Worm (Caenorhabditis elegans) whole organism, L1 larva: Measurements from ENCODE around the gene ZK154.1.

Experiments used
- C04F5.9 ChIP-seq: sonication (generic microtip); optimal IDR thresholded peaks from 2 replicates; lab custom pipeline; 2016; ENCODE audit warnings: missing genetic modification characterization, missing compliant biosample characterization
- ama-1 ChIP-seq: fragments of 150-350 bp; optimal IDR thresholded peaks from 2 replicates; lab custom pipeline; 2014
- ceh-63 ChIP-seq: fragments of 200-800 bp; sonication (Bioruptor generic); optimal IDR thresholded peaks from 2 replicates; lab custom pipeline; 2018; ENCODE audit warnings: mild to moderate bottlenecking, missing genetic modification characterization, missing compliant biosample characterization
- ceh-8 ChIP-seq: fragments of 200-800 bp; sonication (Bioruptor generic); optimal IDR thresholded peaks from 2 replicates; lab custom pipeline; 2018; ENCODE audit warnings: mild to moderate bottlenecking, missing genetic modification characterization, moderate library complexity, missing compliant biosample characterization
- ceh-82 ChIP-seq, 3 experiments: fragments of 150-350 bp in 1 of 3; sonication (generic microtip) in 2 of 3; optimal IDR thresholded peaks; 2 replicates each; lab custom pipeline; 2014 to 2017; ENCODE audit warnings: missing biosample characterization in 3 of 3, missing genetic modification characterization in 3 of 3
- efl-3 ChIP-seq: fragments of 200-800 bp; sonication (Bioruptor generic); optimal IDR thresholded peaks from 2 replicates; lab custom pipeline; 2018; ENCODE audit warnings: mild to moderate bottlenecking, missing genetic modification characterization, missing compliant biosample characterization
- egl-13 ChIP-seq: sonication (generic microtip); optimal IDR thresholded peaks from 2 replicates; lab custom pipeline; 2016; ENCODE audit warnings: missing genotype, missing genetic modification reagents, missing genetic modification characterization, missing compliant biosample characterization
- ets-5 ChIP-seq: fragments of 200-800 bp; sonication (Bioruptor generic); IDR thresholded peaks from 2 replicates; pipeline ENCODE4 v1.3.6; 2022; ENCODE audit warnings: missing genetic modification characterization, missing compliant biosample characterization
- grh-1 ChIP-seq: fragments of 200-800 bp; sonication (Bioruptor generic); IDR thresholded peaks from 2 replicates; pipeline ENCODE4 v1.3.6; 2022; ENCODE audit warnings: missing genetic modification reagents, missing genetic modification characterization, missing compliant biosample characterization
- hlh-4 ChIP-seq: sonication (generic microtip); optimal IDR thresholded peaks from 2 replicates; lab custom pipeline; 2016; ENCODE audit warnings: mild to moderate bottlenecking, missing genetic modification characterization, missing compliant biosample characterization
- irx-1 ChIP-seq: sonication (generic microtip); optimal IDR thresholded peaks from 2 replicates; lab custom pipeline; 2016; ENCODE audit warnings: missing genetic modification characterization, missing compliant biosample characterization
- isw-1 ChIP-seq: fragments of 200-800 bp; sonication (Bioruptor generic); IDR thresholded peaks from 2 replicates; pipeline ENCODE4 v1.3.6; 2022; ENCODE audit warnings: missing genetic modification characterization, missing compliant biosample characterization
- jun-1 ChIP-seq: fragments of 150-350 bp; optimal IDR thresholded peaks from 2 replicates; lab custom pipeline; 2014; ENCODE audit warnings: missing biosample characterization, missing genetic modification reagents, missing genetic modification characterization
- lin-13 ChIP-seq: fragments of 150-350 bp; optimal IDR thresholded peaks from 2 replicates; lab custom pipeline; 2014; ENCODE audit warnings: missing biosample characterization, missing genetic modification reagents, missing genetic modification characterization
- lin-14 ChIP-seq: fragments of 200-800 bp; sonication (Bioruptor generic); optimal IDR thresholded peaks from 2 replicates; lab custom pipeline; 2018; ENCODE audit warnings: mild to moderate bottlenecking, missing genetic modification characterization, moderate library complexity, missing compliant biosample characterization
- lin-39 ChIP-seq: fragments of 150-350 bp; optimal IDR thresholded peaks from 2 replicates; lab custom pipeline; 2014; ENCODE audit warnings: missing biosample characterization, missing genetic modification reagents, missing genetic modification characterization
- mef-2 ChIP-seq: fragments of 150-350 bp; optimal IDR thresholded peaks from 2 replicates; lab custom pipeline; 2014; ENCODE audit warnings: missing biosample characterization, missing genetic modification characterization
- mep-1 ChIP-seq: fragments of 150-350 bp; optimal IDR thresholded peaks from 2 replicates; lab custom pipeline; 2014; ENCODE audit warnings: missing biosample characterization, missing genetic modification characterization
- nhr-12 ChIP-seq: sonication (generic microtip); optimal IDR thresholded peaks from 2 replicates; lab custom pipeline; 2017; ENCODE audit warnings: missing biosample characterization, missing genetic modification characterization
- nhr-20 ChIP-seq: sonication (generic microtip); optimal IDR thresholded peaks from 2 replicates; lab custom pipeline; 2016; ENCODE audit warnings: mild to moderate bottlenecking, missing genetic modification characterization, missing compliant biosample characterization
- nhr-237 ChIP-seq: fragments of 150-350 bp; optimal IDR thresholded peaks from 2 replicates; lab custom pipeline; 2014; ENCODE audit warnings: missing biosample characterization, missing genetic modification characterization
- nhr-28 ChIP-seq: fragments of 150-350 bp; optimal IDR thresholded peaks from 2 replicates; lab custom pipeline; 2014; ENCODE audit warnings: missing biosample characterization, missing genetic modification characterization
- nhr-71 ChIP-seq: sonication (generic microtip); optimal IDR thresholded peaks from 2 replicates; lab custom pipeline; 2016; ENCODE audit warnings: mild to moderate bottlenecking, missing genetic modification characterization, moderate library complexity, missing compliant biosample characterization
- nhr-76 ChIP-seq: sonication (generic microtip); optimal IDR thresholded peaks from 2 replicates; lab custom pipeline; 2017; ENCODE audit warnings: missing biosample characterization, missing genetic modification characterization
- nhr-84 ChIP-seq: sonication (generic microtip); optimal IDR thresholded peaks from 2 replicates; lab custom pipeline; 2017; ENCODE audit warnings: missing biosample characterization, missing genetic modification characterization
- pag-3 ChIP-seq: sonication (generic microtip); optimal IDR thresholded peaks from 2 replicates; lab custom pipeline; 2017; ENCODE audit warnings: missing genetic modification characterization, mild to moderate bottlenecking, missing compliant biosample characterization, antibody characterized with exemption, borderline replicate concordance; ENCODE audit not compliant: insufficient read depth
- rnt-1 ChIP-seq: sonication (generic microtip); optimal IDR thresholded peaks from 2 replicates; lab custom pipeline; 2016; ENCODE audit warnings: mild to moderate bottlenecking, missing genetic modification characterization, moderate library complexity, missing compliant biosample characterization
- snpc-4 ChIP-seq: fragments of 150-350 bp; optimal IDR thresholded peaks from 2 replicates; lab custom pipeline; 2014; ENCODE audit warnings: missing biosample characterization, missing genetic modification characterization
- snu-23 ChIP-seq: sonication (generic microtip); optimal IDR thresholded peaks from 2 replicates; lab custom pipeline; 2016; ENCODE audit warnings: missing genetic modification characterization, missing compliant biosample characterization
- sox-4 ChIP-seq: sonication (generic microtip); optimal IDR thresholded peaks from 2 replicates; lab custom pipeline; 2016; ENCODE audit warnings: missing genetic modification characterization, missing compliant biosample characterization
- sup-37 ChIP-seq: fragments of 200-800 bp; sonication (Bioruptor generic); optimal IDR thresholded peaks from 2 replicates; lab custom pipeline; 2018; ENCODE audit warnings: mild to moderate bottlenecking, missing genetic modification characterization, missing compliant biosample characterization
- swsn-7 ChIP-seq: sonication (generic microtip); optimal IDR thresholded peaks from 2 replicates; lab custom pipeline; 2016; ENCODE audit warnings: missing genetic modification characterization, missing compliant biosample characterization
- tbx-2 ChIP-seq: sonication (generic microtip); optimal IDR thresholded peaks from 2 replicates; lab custom pipeline; 2016; ENCODE audit warnings: missing genetic modification characterization, missing compliant biosample characterization
- unc-86 ChIP-seq: sonication (generic microtip); optimal IDR thresholded peaks from 2 replicates; lab custom pipeline; 2016; ENCODE audit warnings: missing genetic modification characterization, missing compliant biosample characterization
- vab-15 ChIP-seq: sonication (generic microtip); optimal IDR thresholded peaks from 2 replicates; lab custom pipeline; 2017; ENCODE audit warnings: missing genotype, mild to moderate bottlenecking, missing genetic modification characterization, missing compliant biosample characterization
- xbp-1 ChIP-seq: sonication (generic microtip); optimal IDR thresholded peaks from 2 replicates; lab custom pipeline; 2016; ENCODE audit warnings: missing genetic modification characterization, missing compliant biosample characterization
- zag-1 ChIP-seq: fragments of 150-350 bp; optimal IDR thresholded peaks from 2 replicates; lab custom pipeline; 2014; ENCODE audit warnings: missing biosample characterization, missing genetic modification characterization
- zip-4 ChIP-seq: fragments of 200-800 bp; sonication (Bioruptor generic); optimal IDR thresholded peaks from 2 replicates; lab custom pipeline; 2018; ENCODE audit warnings: mild to moderate bottlenecking, missing genetic modification characterization, moderate library complexity, missing compliant biosample characterization
- ztf-4 ChIP-seq: fragments of 150-350 bp; optimal IDR thresholded peaks from 2 replicates; lab custom pipeline; 2014; ENCODE audit warnings: missing biosample characterization, missing genetic modification characterization

Gene ZK154.1

DNA sequence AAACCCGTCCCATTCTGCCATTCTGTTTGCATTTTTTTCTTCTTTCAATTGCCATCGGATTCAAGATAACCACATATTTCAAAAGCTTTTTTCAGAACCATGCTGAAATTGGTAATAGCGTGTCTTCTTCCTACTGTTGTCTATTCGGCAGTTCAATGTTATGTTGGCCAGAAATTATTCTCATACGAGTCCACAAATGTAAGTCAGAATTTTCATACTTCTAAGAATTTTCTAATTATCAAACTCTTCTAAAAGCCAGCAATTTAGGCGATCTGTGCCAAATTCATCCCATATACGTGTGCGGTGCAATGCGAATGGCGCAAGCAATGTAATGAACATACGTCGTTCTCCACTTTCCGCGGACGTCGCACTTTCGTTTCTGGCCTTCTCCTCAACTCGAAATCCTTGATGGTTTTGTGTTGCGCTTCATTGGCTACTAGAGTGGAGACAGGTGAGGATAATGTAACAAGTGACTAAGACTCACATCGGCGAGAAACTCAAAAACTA, at the start of gene ZK154.1:
Gene ZK154.1, plus strand, starts transcription at position 51 of the 507 bp plus-strand sequence.
- TF ChIP-seq tbx-2 (tag; lab: Kevin White, UChicago), result no peak
- no peak for TF ChIP-seq nhr-12 (tag; lab: Kevin White, UChicago)
- no peak for TF ChIP-seq nhr-71 (tag; lab: Kevin White, UChicago)
- TF ChIP-seq nhr-84, result no peak
- TF ChIP-seq mef-2 (tag; lab: Kevin White, UChicago), result no peak
- TF ChIP-seq C04F5.9 (tag; lab: Kevin White, UChicago), result no peak

- TF ChIP-seq rnt-1 (tag; lab: Kevin White, UChicago), result no peak
- TF ChIP-seq zag-1 (tag; lab: Kevin White, UChicago), result no peak
- no peak for TF ChIP-seq nhr-76
- TF ChIP-seq sox-4, result no peak
- TF ChIP-seq ceh-63 (GFP tag; lab: Kevin White, UChicago), result no peak
- no peak for TF ChIP-seq snu-23
- no peak for TF ChIP-seq pag-3 (tag; lab: Kevin White, UChicago)
These were observed 45.8 kb upstream of the ZK154.1 start for ce11 chrX:7733571-7733970.

ce11 chrX:7736171-7736570, 43.2 kb upstream of the ZK154.1 start, which contains the start of gene set-12:
TSS of gene set-12 (minus strand) at chrX:7736271.
- TF ChIP-seq mep-1 (tag; lab: Kevin White, UChicago), result no peak
- no peak for TF ChIP-seq egl-13
- no peak for TF ChIP-seq tbx-2 (tag; lab: Kevin White, UChicago)
- TF ChIP-seq sup-37 (GFP tag; lab: Kevin White, UChicago), result no peak
- TF ChIP-seq ceh-63 (GFP tag; lab: Kevin White, UChicago), result no peak
- TF ChIP-seq swsn-7 (tag; lab: Kevin White, UChicago), result no peak

ce11 chrX:7739353-7739752, 40.0 kb upstream of the ZK154.1 start, which contains the start of gene K09F5.1:
TSS of gene K09F5.1 (plus strand) at chrX:7739653.
- TF ChIP-seq lin-13 (GFP tag; lab: Kevin White, UChicago) (no peak), hlh-4 (tag; lab: Kevin White, UChicago) (no peak), sup-37 (GFP tag; lab: Kevin White, UChicago) (no peak), ama-1 (lab: Kevin White, UChicago) (no peak), lin-39 (tag; lab: Kevin White, UChicago) (no peak), lin-14 (GFP tag; lab: Kevin White, UChicago) (no peak), ztf-4 (tag; lab: Kevin White, UChicago) (no peak), ceh-8 (GFP tag; lab: Kevin White, UChicago) (no peak), efl-3 (GFP tag; lab: Kevin White, UChicago) (no peak), isw-1 (GFP tag; lab: Robert Waterston, UW) (no peak), jun-1 (no peak), ets-5 (GFP tag; lab: Robert Waterston, UW) (no peak), xbp-1 (tag; lab: Kevin White, UChicago) (no peak), unc-86 (tag; lab: Kevin White, UChicago) (no peak), nhr-12 (tag; lab: Kevin White, UChicago) (no peak)

DNA sequence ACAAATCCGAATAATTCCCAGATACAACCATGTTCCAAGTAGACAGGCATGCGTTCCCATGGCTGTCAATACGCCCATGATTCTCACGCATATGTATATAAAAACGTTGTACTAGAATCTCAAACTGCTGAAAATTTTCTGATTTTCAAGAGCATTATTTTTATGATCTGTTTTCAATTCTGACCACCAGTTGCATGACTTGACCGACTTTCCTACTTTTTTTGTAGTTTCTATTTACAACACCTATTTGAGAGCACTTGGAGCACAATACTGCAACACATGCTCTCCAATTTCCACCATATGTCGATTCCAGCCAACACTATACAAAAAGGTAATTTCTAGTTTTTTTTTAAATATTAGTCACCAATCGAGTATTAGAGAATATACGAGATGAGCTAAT, 35.4 kb upstream of the ZK154.1 start, which contains the start of gene ref-2:
Gene ref-2, plus strand, starts transcription at position 301 of the 400 bp plus-strand sequence.
- TF ChIP-seq mep-1 (tag; lab: Kevin White, UChicago) (no peak), nhr-237 (tag; lab: Kevin White, UChicago) (no peak), zip-4 (no peak), C04F5.9 (tag; lab: Kevin White, UChicago) (no peak), ceh-82 (tag; optimal IDR thresholded peaks at IDR 0.05; lab: Kevin White, UChicago) (no peak), snpc-4 (tag; lab: Kevin White, UChicago) (no peak), irx-1 (tag; lab: Kevin White, UChicago) (no peak), vab-15 (tag; lab: Kevin White, UChicago) (no peak), nhr-28 (no peak), grh-1 (GFP tag; lab: Robert Waterston, UW) (no peak), nhr-20 (tag; lab: Kevin White, UChicago) (no peak), nhr-84 (no peak)
- TF ChIP-seq, all 84 proteins: peak for 0
